Worm (Caenorhabditis elegans): Measurements from ENCODE around the gene rps-1.

Gene rps-1

DNA sequence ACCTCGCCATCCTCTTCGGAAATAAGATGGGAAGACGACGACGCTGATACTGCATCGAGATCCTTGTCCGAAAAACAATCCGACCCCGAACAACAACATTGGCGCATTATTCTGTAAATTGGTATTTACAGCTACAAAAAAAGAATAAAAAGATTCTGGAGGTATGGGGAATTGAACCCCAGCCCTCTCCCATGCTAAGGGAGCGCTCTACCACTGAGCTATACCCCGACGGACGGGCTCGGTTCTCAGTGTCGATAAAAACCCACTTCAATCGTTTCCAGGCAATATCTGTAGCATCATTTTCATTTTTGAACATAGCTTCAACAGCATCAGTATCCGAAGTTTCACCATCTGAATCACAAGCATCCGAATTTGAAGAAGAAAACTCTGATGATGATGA, 46.9 kb upstream of the rps-1 start (continued):
- TF ChIP-seq Y105C5A.15 (GFP tag; IDR thresholded peaks at IDR 0.05) (0 out of 2 replicates have a peak, but pooled peaks have one; percentile 13), vab-7 (GFP tag; IDR thresholded peaks at IDR 0.05) (peak; percentile 75), nhr-41 (GFP tag; IDR thresholded peaks at IDR 0.05) (no peak), attf-4 (tag; optimal IDR thresholded peaks at IDR 0.05) (no peak), lim-7 (GFP tag; IDR thresholded peaks at IDR 0.05) (peak; percentile 79), mxl-3 (GFP tag; optimal IDR thresholded peaks at IDR 0.05) (no peak), ZK546.5 (tag; optimal IDR thresholded peaks at IDR 0.05) (no peak), unc-62 (GFP tag; optimal IDR thresholded peaks at IDR 0.05 in 1 of 2) (peak in 1 of 2 experiments; percentile 43), unc-62 (tag; optimal IDR thresholded peaks at IDR 0.05) (no peak), ceh-28 (tag; optimal IDR thresholded peaks at IDR 0.05) (no peak), snpc-1.2 (GFP tag; IDR thresholded peaks at IDR 0.05) (no peak), duxl-1 (tag; optimal IDR thresholded peaks at IDR 0.05; ENCODE audit: poor library complexity) (no peak), spr-3 (GFP tag; optimal IDR thresholded peaks at IDR 0.05) (no peak), pha-4 (GFP tag; IDR thresholded peaks at IDR 0.05) (peak; percentile 78; the same call in 1 of the 2 replicates), pha-4 (tag; optimal IDR thresholded peaks at IDR 0.05) (no peak), saeg-2 (GFP tag; IDR thresholded peaks at IDR 0.05) (no peak), cey-2 (tag; optimal IDR thresholded peaks at IDR 0.05; ENCODE audit: borderline replicate concordance, insufficient read depth) (no peak), nhr-76 (tag; optimal IDR thresholded peaks at IDR 0.05) (no peak), daf-19 (GFP tag; conservative IDR thresholded peaks at IDR 0.05) (peak; percentile 86), ZK337.2 (GFP tag; IDR thresholded peaks at IDR 0.05) (no peak), php-3 (GFP tag; IDR thresholded peaks at IDR 0.05) (no peak), hif-1 (tag; optimal IDR thresholded peaks at IDR 0.05) (no peak), dmd-8 (GFP tag; IDR thresholded peaks at IDR 0.05) (peak; percentile 74; the same call in 1 of the 2 replicates), hlh-30 (tag; optimal IDR thresholded peaks at IDR 0.05; ENCODE audit: insufficient read depth) (no peak), set-16 (GFP tag; IDR thresholded peaks at IDR 0.05) (no peak), arid-1 (GFP tag; conservative IDR thresholded peaks at IDR 0.05) (peak; percentile 80), F44E2.7 (GFP tag; IDR thresholded peaks at IDR 0.05) (peak; percentile 81; the same call in 1 of the 2 replicates), hmg-1.1 (GFP tag; IDR thresholded peaks at IDR 0.05) (no peak; the same call in 1 of the 2 replicates), nhr-10 (tag; optimal IDR thresholded peaks at IDR 0.05) (no peak), fkh-10 (GFP tag; optimal IDR thresholded peaks at IDR 0.05) (no peak), Y5F2A.4 (GFP tag; optimal IDR thresholded peaks at IDR 0.05) (no peak), gei-8 (GFP tag; optimal IDR thresholded peaks at IDR 0.05) (no peak), dpl-1 (GFP tag; optimal IDR thresholded peaks at IDR 0.05) (no peak), lsy-2 (tag; optimal IDR thresholded peaks at IDR 0.05) (no peak), ama-1 (optimal IDR thresholded peaks at IDR 0.05) (no peak), lir-3 (tag; optimal IDR thresholded peaks at IDR 0.05) (no peak), zip-2 (tag; optimal IDR thresholded peaks at IDR 0.05) (no peak), unc-130 (GFP tag; optimal IDR thresholded peaks at IDR 0.05) (peak; percentile 34), mdl-1 (tag; optimal IDR thresholded peaks at IDR 0.05) (no peak), mxl-2 (GFP tag; conservative IDR thresholded peaks at IDR 0.05) (no peak), snpc-4 (tag; optimal IDR thresholded peaks at IDR 0.05) (peak; percentile 21), daf-16 (GFP tag; optimal IDR thresholded peaks at IDR 0.05) (peak in 1 of 2 experiments; percentile 5), daf-16 (tag; optimal IDR thresholded peaks at IDR 0.05) (peak; percentile 56), ces-1 (GFP tag; optimal IDR thresholded peaks at IDR 0.05) (no peak), lin-38 (GFP tag; IDR thresholded peaks at IDR 0.05) (peak; percentile 64), nhr-48 (tag; optimal IDR thresholded peaks at IDR 0.05) (peak; percentile 1), F10B5.3 (tag; optimal IDR thresholded peaks at IDR 0.05) (no peak), dve-1 (tag; optimal IDR thresholded peaks at IDR 0.05; ENCODE audit: insufficient read depth) (no peak), lin-15B (tag; optimal IDR thresholded peaks at IDR 0.05) (no peak), zag-1 (tag; optimal IDR thresholded peaks at IDR 0.05) (no peak), tag-97 (GFP tag; IDR thresholded peaks at IDR 0.05) (no peak), dmd-6 (GFP tag; IDR thresholded peaks at IDR 0.05) (peak; percentile 47)

All from whole organism, L4 larva.